Worm (Caenorhabditis elegans) whole organism, midembryonic: ENCODE results near the gene M60.6.

Experiments used
- T22C8.4 ChIP-seq: fragments of 200-800 bp; sonication (Bioruptor generic); IDR thresholded peaks from 2 replicates; pipeline ENCODE4 v1.3.6; 2022; ENCODE audit warnings: missing genetic modification characterization, missing compliant biosample characterization
- flt-1 ChIP-seq: fragments of 200-800 bp; sonication (Bioruptor generic); IDR thresholded peaks from 2 replicates; pipeline ENCODE4 v1.3.6; 2022; ENCODE audit warnings: missing genetic modification characterization, missing compliant biosample characterization
- klf-2 ChIP-seq: fragments of 200-800 bp; sonication (Bioruptor generic); conservative IDR thresholded peaks from 2 replicates; pipeline ENCODE4 v1.3.6; 2022; ENCODE audit warnings: missing genetic modification reagents, missing genetic modification characterization, missing compliant biosample characterization
- med-1 ChIP-seq: sonication (generic microtip); optimal IDR thresholded peaks from 2 replicates; lab custom pipeline; 2017; ENCODE audit warnings: missing genetic modification characterization, mild to moderate bottlenecking, missing compliant biosample characterization, antibody characterized with exemption, missing genetic modification reagents; ENCODE audit not compliant: insufficient read depth
- ztf-23 ChIP-seq: fragments of 200-800 bp; sonication (Bioruptor generic); IDR thresholded peaks from 2 replicates; pipeline ENCODE4 v1.3.6; 2022; ENCODE audit warnings: missing genetic modification reagents, missing genetic modification characterization, missing compliant biosample characterization
- ztf-29 ChIP-seq: fragments of 200-800 bp; sonication (Bioruptor generic); IDR thresholded peaks from 2 replicates; pipeline ENCODE4 v1.3.6; 2022; ENCODE audit warnings: missing genetic modification reagents, missing genetic modification characterization, missing compliant biosample characterization

DNA sequence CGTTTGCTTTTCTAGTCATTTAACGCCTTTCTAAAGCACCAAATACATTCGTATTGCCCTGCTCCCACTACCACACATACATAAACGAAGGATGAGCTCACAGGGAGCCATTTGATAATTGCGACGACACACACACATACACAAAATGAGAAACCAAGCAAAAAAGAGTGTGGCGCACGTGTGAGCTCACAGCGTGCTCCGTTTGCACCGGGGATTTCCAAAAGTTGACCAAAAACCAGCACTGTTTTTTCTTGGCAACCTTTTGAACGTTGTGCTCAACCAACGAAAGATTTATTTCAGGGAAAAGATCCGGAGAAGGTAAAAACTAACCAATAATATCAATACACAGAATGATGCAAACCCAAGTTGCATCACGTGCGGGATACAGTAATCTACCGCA, 22.6 kb upstream of the M60.6 start, which contains the start of gene ksr-1:
- TF ChIP-seq flt-1 (GFP tag; lab: Robert Waterston, UW): no peak
- TF ChIP-seq klf-2 (GFP tag; lab: Robert Waterston, UW): no peak
- no peak for TF ChIP-seq med-1 (GFP tag; lab: Kevin White, UChicago)
- TF ChIP-seq ztf-23 (GFP tag; lab: Robert Waterston, UW): no peak
- no peak for TF ChIP-seq ztf-29 (GFP tag; lab: Robert Waterston, UW)
- no peak for TF ChIP-seq T22C8.4 (GFP tag; lab: Robert Waterston, UW)
